Fruit fly (Drosophila melanogaster) whole organism, embryonic: ENCODE data around the gene CG15530.
A peak's percentile ranks its signal among the peaks of the same experiment; 100 is the strongest.

ENCODE experiments used
- CG10654 ChIP-seq: fragments of 200-800 bp; sonication (Bioruptor generic); optimal IDR thresholded peaks from 2 replicates; lab custom pipeline; 2016; ENCODE audit warnings: missing biosample characterization, missing genetic modification characterization
- CG11085 ChIP-seq: fragments of 200-800 bp; sonication (Bioruptor generic); IDR thresholded peaks from 2 replicates; pipeline ENCODE4 v1.3.6; 2022; ENCODE audit warnings: missing biosample characterization, missing genetic modification characterization
- CG11093 ChIP-seq: fragments of 200-800 bp; sonication (Bioruptor generic); IDR thresholded peaks from 3 replicates; pipeline ENCODE4 v1.3.6; 2022; ENCODE audit warnings: missing biosample characterization, missing genetic modification characterization
- CG12659 ChIP-seq: fragments of 200-800 bp; sonication (Bioruptor generic); optimal IDR thresholded peaks from 3 replicates; lab custom pipeline; 2017; ENCODE audit warnings: mild to moderate bottlenecking, missing biosample characterization, missing genetic modification reagents, missing genetic modification characterization
- CG14860 ChIP-seq: fragments of 200-800 bp; sonication (Bioruptor generic); IDR thresholded peaks from 3 replicates; pipeline ENCODE4 v1.3.6; 2022; ENCODE audit warnings: missing biosample characterization, missing genetic modification characterization; ENCODE audit not compliant: partially characterized antibody
- CG1602 ChIP-seq: fragments of 200-800 bp; sonication (Bioruptor generic); optimal IDR thresholded peaks from 3 replicates; lab custom pipeline; 2016; ENCODE audit warnings: missing biosample characterization, missing genetic modification characterization
- CG17568 ChIP-seq: fragments of 200-800 bp; sonication (Bioruptor generic); optimal IDR thresholded peaks from 2 replicates; lab custom pipeline; 2018; ENCODE audit warnings: missing biosample characterization, mild to moderate bottlenecking, missing genetic modification characterization, moderate library complexity
- CG2120 ChIP-seq: fragments of 200-800 bp; sonication (Bioruptor generic); optimal IDR thresholded peaks from 3 replicates; lab custom pipeline; 2016; ENCODE audit warnings: missing biosample characterization, missing genetic modification characterization
- CG2678 ChIP-seq: fragments of 200-800 bp; sonication (Bioruptor generic); optimal IDR thresholded peaks from 3 replicates; lab custom pipeline; 2019; ENCODE audit warnings: missing biosample characterization, mild to moderate bottlenecking, missing genetic modification characterization, moderate library complexity
- CG31441 ChIP-seq: fragments of 200-800 bp; sonication (Bioruptor generic); IDR thresholded peaks from 2 replicates; pipeline ENCODE4 v1.3.6; 2022; ENCODE audit warnings: missing biosample characterization, missing genetic modification characterization
- CG3407 ChIP-seq: fragments of 200-800 bp; sonication (Bioruptor generic); optimal IDR thresholded peaks from 2 replicates; lab custom pipeline; 2018; ENCODE audit warnings: missing biosample characterization, mild to moderate bottlenecking, missing genetic modification characterization
- CG8478 ChIP-seq: fragments of >200 bp; optimal IDR thresholded peaks from 2 replicates; lab custom pipeline; 2018
- CG8924 ChIP-seq: fragments of 200-800 bp; optimal IDR thresholded peaks from 3 replicates; lab custom pipeline; 2019; ENCODE audit warnings: missing biosample characterization, mild to moderate bottlenecking, missing genetic modification characterization, moderate library complexity
- CG9797 ChIP-seq: fragments of 200-800 bp; sonication (Bioruptor generic); optimal IDR thresholded peaks from 3 replicates; lab custom pipeline; 2018; ENCODE audit warnings: missing biosample characterization, mild to moderate bottlenecking, missing genetic modification characterization
- E2f1 ChIP-seq: fragments of 200-800 bp; sonication (Bioruptor generic); IDR thresholded peaks from 2 replicates; pipeline ENCODE4 v1.3.6; 2022; ENCODE audit warnings: missing biosample characterization, missing genetic modification characterization
- ERR ChIP-seq: fragments of 200-800 bp; sonication (Bioruptor generic); optimal IDR thresholded peaks from 2 replicates; lab custom pipeline; 2016; ENCODE audit warnings: missing biosample characterization, missing genetic modification characterization
- HLH3B ChIP-seq: fragments of 200-800 bp; sonication (Bioruptor generic); IDR thresholded peaks from 2 replicates; pipeline ENCODE4 v1.3.6; 2022; ENCODE audit warnings: missing biosample characterization, missing genetic modification characterization
- HLH54F ChIP-seq: fragments of 200-800 bp; sonication (Bioruptor generic); optimal IDR thresholded peaks from 3 replicates; lab custom pipeline; 2016; ENCODE audit warnings: missing biosample characterization, missing genetic modification characterization
- Jarid2 ChIP-seq: fragments of 200-800 bp; sonication (Bioruptor generic); optimal IDR thresholded peaks from 3 replicates; lab custom pipeline; 2017; ENCODE audit warnings: mild to moderate bottlenecking, missing biosample characterization, missing genetic modification reagents, missing genetic modification characterization
- MBD-R2 ChIP-seq: fragments of 200-800 bp; sonication (Bioruptor generic); IDR thresholded peaks from 2 replicates; pipeline ENCODE4 v1.3.6; 2022; ENCODE audit warnings: missing biosample characterization, missing genetic modification characterization
- NFAT ChIP-seq: fragments of 200-800 bp; sonication (Bioruptor generic); IDR thresholded peaks from 2 replicates; pipeline ENCODE4 v1.3.6; 2022; ENCODE audit warnings: missing biosample characterization, missing genetic modification characterization
- Nf-YB ChIP-seq: fragments of 200-800 bp; sonication (Bioruptor generic); optimal IDR thresholded peaks from 3 replicates; lab custom pipeline; 2019; ENCODE audit warnings: missing biosample characterization, mild to moderate bottlenecking, missing genetic modification characterization, moderate library complexity
- Ptx1 ChIP-seq: fragments of 200-800 bp; sonication (Bioruptor generic); IDR thresholded peaks from 2 replicates; pipeline ENCODE4 v1.3.6; 2022; ENCODE audit warnings: missing biosample characterization, missing genetic modification characterization
- Scr ChIP-seq: fragments of 200-800 bp; sonication (Bioruptor generic); IDR thresholded peaks from 2 replicates; pipeline ENCODE4 v1.3.6; 2022; ENCODE audit warnings: missing biosample characterization, missing genetic modification characterization; ENCODE audit not compliant: partially characterized antibody
- Sin3A ChIP-seq: fragments of >200 bp; optimal IDR thresholded peaks from 2 replicates; lab custom pipeline; 2018
- Xrp1 ChIP-seq: fragments of 200-800 bp; sonication (Bioruptor generic); IDR thresholded peaks from 2 replicates; pipeline ENCODE4 v1.3.6; 2022; ENCODE audit warnings: missing biosample characterization, missing genetic modification characterization
- al ChIP-seq: fragments of 200-800 bp; sonication (Bioruptor generic); IDR thresholded peaks from 2 replicates; pipeline ENCODE4 v1.3.6; 2022; ENCODE audit warnings: missing biosample characterization, missing genetic modification characterization
- ap ChIP-seq: fragments of 200-800 bp; sonication (Bioruptor generic); IDR thresholded peaks from 2 replicates; pipeline ENCODE4 v1.3.6; 2022; ENCODE audit warnings: missing biosample characterization, missing genetic modification characterization
- dati ChIP-seq: fragments of 200-800 bp; sonication (Bioruptor generic); IDR thresholded peaks from 2 replicates; pipeline ENCODE4 v1.3.6; 2022; ENCODE audit warnings: missing biosample characterization, missing genetic modification characterization
- dimm ChIP-seq: fragments of 200-800 bp; sonication (Bioruptor generic); IDR thresholded peaks from 2 replicates; pipeline ENCODE4 v1.3.6; 2022; ENCODE audit warnings: missing biosample characterization, missing genetic modification characterization
- disco-r ChIP-seq: fragments of 200-800 bp; sonication (Bioruptor generic); optimal IDR thresholded peaks from 2 replicates; lab custom pipeline; 2016; ENCODE audit warnings: missing biosample characterization, missing genetic modification characterization
- dpn ChIP-seq, 2 experiments: fragments of 200-800 bp; sonication (Bioruptor generic); optimal IDR thresholded peaks; 3 replicates each; lab custom pipeline; 2016; ENCODE audit warnings: missing biosample characterization in 2 of 2, missing genetic modification characterization in 2 of 2
- esg ChIP-seq: fragments of 200-800 bp; sonication (Bioruptor generic); conservative IDR thresholded peaks from 2 replicates; pipeline ENCODE4 v1.3.6; 2022; ENCODE audit warnings: missing biosample characterization, missing genetic modification characterization
- eyg ChIP-seq: fragments of 200-800 bp; sonication (Bioruptor generic); optimal IDR thresholded peaks from 3 replicates; lab custom pipeline; 2016; ENCODE audit warnings: missing biosample characterization, missing genetic modification characterization
- gfzf ChIP-seq: fragments of 200-800 bp; sonication (Bioruptor generic); optimal IDR thresholded peaks from 2 replicates; lab custom pipeline; 2016; ENCODE audit warnings: missing biosample characterization, mild to moderate bottlenecking, missing genetic modification characterization, moderate library complexity
- gro ChIP-seq: fragments of 200-800 bp; sonication (Bioruptor generic); optimal IDR thresholded peaks from 2 replicates; lab custom pipeline; 2016; ENCODE audit warnings: missing biosample characterization, missing genetic modification characterization
- gsb-n ChIP-seq: fragments of 200-800 bp; sonication (Bioruptor generic); optimal IDR thresholded peaks from 3 replicates; lab custom pipeline; 2018; ENCODE audit warnings: missing biosample characterization, mild to moderate bottlenecking, missing genetic modification characterization
- luna ChIP-seq: fragments of 200-800 bp; sonication (Bioruptor generic); optimal IDR thresholded peaks from 2 replicates; lab custom pipeline; 2016; ENCODE audit warnings: missing biosample characterization, missing genetic modification characterization
- mam ChIP-seq: fragments of 200-800 bp; sonication (Bioruptor generic); optimal IDR thresholded peaks from 3 replicates; lab custom pipeline; 2016; ENCODE audit warnings: missing biosample characterization, missing genetic modification characterization
- nau ChIP-seq: fragments of 200-800 bp; sonication (Bioruptor generic); optimal IDR thresholded peaks from 3 replicates; lab custom pipeline; 2017; ENCODE audit warnings: missing biosample characterization, mild to moderate bottlenecking, missing genetic modification characterization, missing genetic modification reagents
- onecut ChIP-seq: fragments of 200-800 bp; sonication (Bioruptor generic); IDR thresholded peaks from 2 replicates; pipeline ENCODE4 v1.3.6; 2022; ENCODE audit warnings: missing biosample characterization, missing genetic modification characterization
- org-1 ChIP-seq: fragments of 200-800 bp; sonication (Bioruptor generic); optimal IDR thresholded peaks from 2 replicates; lab custom pipeline; 2017; ENCODE audit warnings: missing biosample characterization, missing genetic modification characterization
- p53 ChIP-seq: fragments of 200-800 bp; sonication (Bioruptor generic); optimal IDR thresholded peaks from 2 replicates; lab custom pipeline; 2016; ENCODE audit warnings: missing biosample characterization, missing genetic modification characterization
- pita ChIP-seq: fragments of 200-800 bp; sonication (Bioruptor generic); optimal IDR thresholded peaks from 2 replicates; lab custom pipeline; 2017; ENCODE audit warnings: missing biosample characterization, mild to moderate bottlenecking, missing genetic modification characterization
- pnt ChIP-seq: fragments of 200-800 bp; sonication (Bioruptor generic); optimal IDR thresholded peaks from 3 replicates; lab custom pipeline; 2016; ENCODE audit warnings: missing biosample characterization, missing genetic modification characterization
- rib ChIP-seq: fragments of 200-800 bp; sonication (Bioruptor generic); IDR thresholded peaks from 2 replicates; pipeline ENCODE4 v1.3.6; 2022; ENCODE audit warnings: missing biosample characterization, missing genetic modification characterization
- ro ChIP-seq: fragments of 200-800 bp; sonication (Bioruptor generic); IDR thresholded peaks from 2 replicates; pipeline ENCODE4 v1.3.6; 2022; ENCODE audit warnings: missing biosample characterization, missing genetic modification characterization
- sc ChIP-seq, 3 experiments: fragments of >200 bp in 2 of 3; fragments of 200-800 bp in 1 of 3; sonication (Bioruptor generic) in 1 of 3; optimal IDR thresholded peaks; 2 replicates in 2 of 3; 3 replicates in 1 of 3; lab custom pipeline; 2017; ENCODE audit warnings: mild to moderate bottlenecking in 1 of 3, missing biosample characterization in 1 of 3, missing genetic modification characterization in 1 of 3, missing genetic modification reagents in 1 of 3
- unpg ChIP-seq: fragments of 200-800 bp; sonication (Bioruptor generic); optimal IDR thresholded peaks from 3 replicates; lab custom pipeline; 2018; ENCODE audit warnings: missing biosample characterization, mild to moderate bottlenecking, missing genetic modification characterization, moderate library complexity
- usp ChIP-seq: fragments of >200 bp; optimal IDR thresholded peaks from 2 replicates; lab custom pipeline; 2017; ENCODE audit warnings: missing biosample characterization, missing genetic modification characterization

The CG15530 gene

DNA sequence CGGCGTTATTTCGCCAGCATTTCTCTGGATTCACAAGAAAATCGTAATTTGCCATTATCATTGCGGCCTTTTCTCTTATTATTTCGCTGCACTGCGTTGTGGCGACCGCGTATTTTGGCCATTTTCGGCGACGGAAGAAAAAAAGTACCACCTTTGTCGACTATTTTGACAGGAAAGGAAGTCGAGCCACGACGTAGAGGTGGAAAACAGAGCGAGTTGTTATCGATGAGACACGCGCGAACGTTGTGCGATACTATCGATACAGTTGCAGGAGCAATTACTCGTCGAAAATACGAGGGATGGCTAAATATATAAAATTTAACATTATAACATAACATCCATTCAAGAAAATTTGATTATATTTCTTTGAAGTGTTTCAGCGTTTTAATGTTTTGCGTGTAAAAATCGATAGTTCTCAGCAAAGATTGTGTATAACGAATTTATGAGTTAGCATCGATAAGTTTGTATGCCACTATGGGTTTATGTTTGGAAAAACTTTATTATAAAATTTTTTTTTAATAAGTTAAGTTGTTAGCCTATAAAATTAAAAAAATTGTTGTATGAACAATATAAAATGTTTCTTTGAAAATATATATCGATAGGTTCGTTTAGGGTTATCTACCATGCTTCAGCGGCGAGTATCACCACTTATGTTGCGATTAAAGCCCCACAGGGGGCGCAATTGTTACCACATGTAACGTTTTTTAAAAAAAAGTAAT is 31.2 kb downstream of the CG15530 start, which contains the start of gene RpS7 (continued):
- TF ChIP-seq CG17568 (peak; percentile 90), luna (GFP tag; lab: Kevin White, UChicago) (peak; percentile 34), gfzf (GFP tag; lab: Kevin White, UChicago) (peak; percentile 53), ro (GFP tag; lab: Robert Waterston, UW) (no peak), NFAT (GFP tag; lab: Robert Waterston, UW) (peak; percentile 79; the same call in 1 of the 2 replicates), CG8478 (lab: Kevin White, UChicago) (no peak), rib (GFP tag; lab: Robert Waterston, UW) (peak; percentile 66), dati (GFP tag; lab: Robert Waterston, UW) (no peak), sc (optimal IDR thresholded peaks at IDR 0.05; lab: Kevin White, UChicago) (no peak), sc (GFP tag; optimal IDR thresholded peaks at IDR 0.05; lab: Kevin White, UChicago) (peak; percentile 59), p53 (no peak), CG12659 (peak; percentile 70), CG14860 (GFP tag; lab: Robert Waterston, UW) (peak; percentile 98), CG31441 (peak; percentile 79), ap (GFP tag; lab: Robert Waterston, UW) (peak; percentile 76), Ptx1 (peak; percentile 56), gsb-n (tag; lab: Kevin White, UChicago) (peak; percentile 46), CG1602 (no peak), Nf-YB (GFP tag; lab: Kevin White, UChicago) (peak; percentile 49), gro (peak; percentile 45), E2f1 (GFP tag; lab: Robert Waterston, UW) (peak; percentile 62), esg (0 out of 2 replicates have a peak, but pooled peaks have one; percentile 8), unpg (peak; percentile 71), HLH3B (GFP tag; lab: Robert Waterston, UW) (peak; percentile 70), dimm (GFP tag; lab: Robert Waterston, UW) (peak; percentile 18; the same call in 1 of the 2 replicates), pita (GFP tag; lab: Kevin White, UChicago) (no peak), pnt (GFP tag; lab: Kevin White, UChicago) (no peak), CG8924 (tag; lab: Kevin White, UChicago) (peak; percentile 62), Sin3A (lab: Kevin White, UChicago) (peak; percentile 73), eyg (GFP tag; lab: Kevin White, UChicago) (peak; percentile 37), Xrp1 (GFP tag; lab: Robert Waterston, UW) (peak; percentile 29; the same call in 1 of the 2 replicates), al (GFP tag; lab: Robert Waterston, UW) (no peak; the same call in 1 of the 2 replicates), nau (GFP tag; lab: Kevin White, UChicago) (peak; percentile 81), CG2120 (GFP tag; lab: Kevin White, UChicago) (peak; percentile 54), CG3407 (GFP tag; lab: Kevin White, UChicago) (peak; percentile 68), onecut (GFP tag; lab: Robert Waterston, UW) (peak; percentile 80), CG2678 (tag; lab: Kevin White, UChicago) (peak; percentile 60), org-1 (GFP tag; lab: Kevin White, UChicago) (peak; percentile 65), MBD-R2 (peak; percentile 25; the same call in 1 of the 2 replicates), disco-r (peak; percentile 30), CG11085 (GFP tag; lab: Robert Waterston, UW) (peak; percentile 80), ERR (GFP tag; lab: Kevin White, UChicago) (no peak), HLH54F (GFP tag; lab: Kevin White, UChicago) (peak; percentile 5), Jarid2 (peak; percentile 44), Scr (GFP tag; lab: Robert Waterston, UW) (peak; percentile 99), dpn (GFP tag; optimal IDR thresholded peaks at IDR 0.05; lab: Kevin White, UChicago) (peak; percentile 26 to 27), CG11093 (GFP tag; lab: Robert Waterston, UW) (peak; percentile 53; the same call in 2 of the 3 replicates), mam (peak; percentile 25), CG9797 (peak; percentile 48), CG10654 (peak; percentile 55), usp (GFP tag; lab: Kevin White, UChicago) (no peak)
